Fruit fly (Drosophila melanogaster): ENCODE results near the gene CG3437.

The CG3437 gene

dm6 chr3L:9429665-9430607 is 27.5 kb downstream of the CG3437 start, which contains the start of the genes RpS17 and MTF-1 (continued):
- TF ChIP-seq CG10147 (GFP tag; optimal IDR thresholded peaks at IDR 0.05) (no peak), CG10366 (GFP tag; IDR thresholded peaks at IDR 0.05) (peak; percentile 37), dmrt99B (tag; optimal IDR thresholded peaks at IDR 0.05) (peak; percentile 19), sd (tag; optimal IDR thresholded peaks at IDR 0.05) (no peak), dpn (GFP tag; optimal IDR thresholded peaks at IDR 0.05) (peak in 1 of 2 experiments; percentile 11), CG1832 (GFP tag; optimal IDR thresholded peaks at IDR 0.05) (no peak), CG6813 (GFP tag; optimal IDR thresholded peaks at IDR 0.05) (no peak), CG32532 (GFP tag; IDR thresholded peaks at IDR 0.05) (peak; percentile 66), HHEX (GFP tag; optimal IDR thresholded peaks at IDR 0.05) (peak; percentile 68), Hmx (GFP tag; optimal IDR thresholded peaks at IDR 0.05) (no peak), CG6654 (GFP tag; optimal IDR thresholded peaks at IDR 0.05) (no peak), CG17359 (tag; optimal IDR thresholded peaks at IDR 0.05) (peak; percentile 37), CG7963 (GFP tag; IDR thresholded peaks at IDR 0.05; ENCODE audit: partially characterized antibody) (no peak), nerfin-1 (tag; optimal IDR thresholded peaks at IDR 0.05) (peak; percentile 53)

dm6 chr3L:9426656-9427294 is 30.7 kb downstream of the CG3437 start, which contains the start of the genes Atat and Shc:
Gene Atat (minus strand): TSS chr3L:9426758.
Gene Shc (plus strand): TSS chr3L:9427010.
- peak; percentile 96 for TF ChIP-seq cwo (GFP tag; optimal IDR thresholded peaks at IDR 0.05)
- TF ChIP-seq CG2678 (tag; optimal IDR thresholded peaks at IDR 0.05) = peak; percentile 98
- TF ChIP-seq Nf-YA (GFP tag; IDR thresholded peaks at IDR 0.05) = peak; percentile 99
- peak; percentile 99 for TF ChIP-seq Dad (GFP tag; optimal IDR thresholded peaks at IDR 0.05)
- TF ChIP-seq CG2889 (GFP tag; IDR thresholded peaks at IDR 0.05) = peak; percentile 100
- TF ChIP-seq Hey (tag; optimal IDR thresholded peaks at IDR 0.05) = peak; percentile 95
- TF ChIP-seq Tbp (GFP tag; optimal IDR thresholded peaks at IDR 0.05) = no peak
- TF ChIP-seq CG3163 (GFP tag; optimal IDR thresholded peaks at IDR 0.05) = peak; percentile 96
- peak; percentile 99 for TF ChIP-seq Gsc (GFP tag; IDR thresholded peaks at IDR 0.05)
- peak; percentile 95 for TF ChIP-seq CG10274 (GFP tag; optimal IDR thresholded peaks at IDR 0.05)
- TF ChIP-seq CG30403 (GFP tag; optimal IDR thresholded peaks at IDR 0.05) = peak; percentile 100
- TF ChIP-seq CG2116 (GFP tag; optimal IDR thresholded peaks at IDR 0.05) = peak; percentile 93
- TF ChIP-seq Kr (GFP tag; optimal IDR thresholded peaks at IDR 0.05) = no peak
- peak; percentile 99 for TF ChIP-seq ci (GFP tag; IDR thresholded peaks at IDR 0.05)
- TF ChIP-seq tx (GFP tag; optimal IDR thresholded peaks at IDR 0.05) = peak; percentile 100
- peak; percentile 95 for TF ChIP-seq tap (tag; optimal IDR thresholded peaks at IDR 0.05)
- TF ChIP-seq lab (GFP tag; optimal IDR thresholded peaks at IDR 0.05) = peak; percentile 99
- peak; percentile 100 for TF ChIP-seq pho (GFP tag; optimal IDR thresholded peaks at IDR 0.05)
- peak; percentile 100 for TF ChIP-seq ken (GFP tag; IDR thresholded peaks at IDR 0.05)
- TF ChIP-seq CG13894 (tag; optimal IDR thresholded peaks at IDR 0.05) = peak; percentile 99
- TF ChIP-seq MTF-1 (GFP tag; optimal IDR thresholded peaks at IDR 0.05; ENCODE audit: borderline replicate concordance) = peak; percentile 93
- TF ChIP-seq CG11696 (GFP tag; IDR thresholded peaks at IDR 0.05) = peak; percentile 95
- TF ChIP-seq peb (GFP tag; IDR thresholded peaks at IDR 0.05) = peak; percentile 99
- TF ChIP-seq Hr39 (optimal IDR thresholded peaks at IDR 0.05) = no peak
- peak; percentile 97 for TF ChIP-seq gsb-n (tag; optimal IDR thresholded peaks at IDR 0.05)
- TF ChIP-seq Rfx (GFP tag; IDR thresholded peaks at IDR 0.05) = peak; percentile 100
- peak; percentile 100 for TF ChIP-seq pum (GFP tag; optimal IDR thresholded peaks at IDR 0.05)
- TF ChIP-seq zf30C (GFP tag; optimal IDR thresholded peaks at IDR 0.05) = peak; percentile 37
- peak; percentile 99 for TF ChIP-seq fd96Cb (tag; optimal IDR thresholded peaks at IDR 0.05)
- peak; percentile 92 for TF ChIP-seq Vsx1 (GFP tag; optimal IDR thresholded peaks at IDR 0.05)
- TF ChIP-seq Adf1 (GFP tag; IDR thresholded peaks at IDR 0.05) = peak; percentile 90
- peak; percentile 100 for TF ChIP-seq tin (GFP tag; optimal IDR thresholded peaks at IDR 0.05)
- TF ChIP-seq knrl (GFP tag; IDR thresholded peaks at IDR 0.05; ENCODE audit: partially characterized antibody) = peak; percentile 96
